Worm (Caenorhabditis elegans): Measurements from ENCODE around the gene scyl-1.

scyl-1 gene

ce11 chrV:13071052-13071451 lies 29.5 kb upstream of the scyl-1 start, which contains the start of gene C34B4.3:
C34B4.3 (minus strand) TSS chrV:13071152.
- TF ChIP-seq ceh-8 (GFP tag; optimal IDR thresholded peaks at IDR 0.05) (no peak), fkh-8 (tag; optimal IDR thresholded peaks at IDR 0.05) (no peak), nhr-90 (tag; optimal IDR thresholded peaks at IDR 0.05; ENCODE audit: poor library complexity) (no peak), nhr-237 (tag; optimal IDR thresholded peaks at IDR 0.05) (no peak), ceh-90 (tag; optimal IDR thresholded peaks at IDR 0.05) (no peak), C34B4.2 (tag; optimal IDR thresholded peaks at IDR 0.05) (no peak), tlp-1 (tag; optimal IDR thresholded peaks at IDR 0.05) (no peak), aha-1 (tag; optimal IDR thresholded peaks at IDR 0.05) (no peak), lin-13 (GFP tag; optimal IDR thresholded peaks at IDR 0.05) (no peak), F16B12.6 (tag; optimal IDR thresholded peaks at IDR 0.05) (no peak), ama-1 (optimal IDR thresholded peaks at IDR 0.05) (no peak), lin-39 (tag; optimal IDR thresholded peaks at IDR 0.05) (no peak), grh-1 (GFP tag; IDR thresholded peaks at IDR 0.05) (no peak), unc-98 (GFP tag; IDR thresholded peaks at IDR 0.05) (no peak), elt-3 (tag; optimal IDR thresholded peaks at IDR 0.05) (no peak), nhr-19 (GFP tag; conservative IDR thresholded peaks at IDR 0.05) (no peak)

DNA sequence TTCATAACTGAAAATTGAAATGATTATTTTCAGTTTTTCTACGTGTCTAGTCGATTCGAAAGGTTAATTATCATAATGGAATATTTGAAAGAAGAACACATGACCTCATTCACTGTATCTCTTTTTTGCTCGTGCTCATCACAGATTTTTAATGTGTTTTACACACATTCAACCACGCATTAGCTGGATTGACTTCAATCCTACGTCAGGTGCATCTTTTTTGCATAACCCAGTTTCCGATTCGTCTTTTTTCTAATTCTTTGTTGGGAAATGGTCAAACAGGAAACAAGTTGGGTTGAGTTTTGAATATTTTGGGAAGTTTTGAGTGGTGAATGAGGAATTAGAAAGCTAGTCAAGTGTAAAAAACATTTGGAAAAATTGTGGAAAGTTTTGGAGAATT lies 28.8 kb upstream of the scyl-1 start:
- peak; percentile 47 for TF ChIP-seq unc-86 (tag; optimal IDR thresholded peaks at IDR 0.05)
- TF ChIP-seq nhr-76 (tag; optimal IDR thresholded peaks at IDR 0.05): no peak
- TF ChIP-seq lin-14 (GFP tag; optimal IDR thresholded peaks at IDR 0.05): peak; percentile 23
- TF ChIP-seq C34B4.2 (tag; optimal IDR thresholded peaks at IDR 0.05): no peak
- TF ChIP-seq tlp-1 (tag; optimal IDR thresholded peaks at IDR 0.05): no peak
- TF ChIP-seq sup-37 (GFP tag; optimal IDR thresholded peaks at IDR 0.05): no peak
- no peak for TF ChIP-seq nhr-28 (tag; optimal IDR thresholded peaks at IDR 0.05)
- TF ChIP-seq irx-1 (tag; optimal IDR thresholded peaks at IDR 0.05): no peak
- TF ChIP-seq alr-1 (tag; optimal IDR thresholded peaks at IDR 0.05; ENCODE audit: borderline replicate concordance): no peak

DNA sequence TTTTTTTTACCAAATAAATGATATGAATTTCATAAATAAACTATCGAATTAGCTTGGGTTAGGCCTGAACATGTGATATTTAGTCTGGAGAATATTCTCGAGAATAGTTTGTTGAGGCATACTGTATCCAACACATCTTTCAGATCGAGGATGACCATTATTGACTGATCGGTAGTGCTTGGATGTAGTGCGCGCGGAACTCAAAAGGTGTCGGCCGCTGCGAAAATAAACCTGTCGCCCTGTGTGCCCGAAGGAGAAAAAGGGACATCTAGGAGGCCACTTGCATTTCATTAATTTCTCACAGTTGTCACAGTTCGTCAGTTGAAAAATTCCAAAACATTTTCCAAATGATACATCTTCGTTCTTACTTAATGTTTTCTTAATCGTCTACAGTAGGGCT lies 22.6 kb upstream of the scyl-1 start:
- no peak for TF ChIP-seq nhr-28 (tag; optimal IDR thresholded peaks at IDR 0.05)
- no peak for TF ChIP-seq snpc-4 (tag; optimal IDR thresholded peaks at IDR 0.05)
- no peak for TF ChIP-seq egl-27 (tag; optimal IDR thresholded peaks at IDR 0.05)
- TF ChIP-seq nhr-84 (tag; optimal IDR thresholded peaks at IDR 0.05): no peak
- TF ChIP-seq nhr-90 (tag; optimal IDR thresholded peaks at IDR 0.05; ENCODE audit: poor library complexity): no peak

DNA sequence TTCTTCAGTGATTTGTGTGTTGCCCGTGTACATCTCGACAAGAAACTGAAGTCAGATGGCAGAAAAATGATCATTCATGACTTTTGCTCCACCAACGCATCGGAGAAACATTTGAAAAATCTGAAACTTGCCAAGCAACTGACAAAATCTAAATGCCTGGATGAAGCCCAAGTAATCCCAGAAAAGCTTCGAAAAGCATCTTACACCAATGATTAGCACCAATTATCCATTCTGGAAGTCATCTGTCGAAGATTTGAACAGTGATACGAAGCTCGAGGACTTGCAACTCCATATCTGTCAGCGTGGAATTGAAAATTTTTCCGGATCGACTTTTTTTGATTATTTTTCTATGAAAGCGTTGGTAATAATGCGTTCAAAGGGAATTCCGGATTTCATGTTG lies 21.9 kb upstream of the scyl-1 start:
- TF ChIP-seq unc-86 (tag; optimal IDR thresholded peaks at IDR 0.05) (no peak), skn-1 (tag; optimal IDR thresholded peaks at IDR 0.05) (no peak), dsc-1 (tag; optimal IDR thresholded peaks at IDR 0.05) (no peak), sox-4 (tag; optimal IDR thresholded peaks at IDR 0.05) (no peak), lin-15B (tag; optimal IDR thresholded peaks at IDR 0.05) (no peak), ceh-82 (tag; optimal IDR thresholded peaks at IDR 0.05) (no peak), nhr-85 (tag) (no peak), unc-30 (tag; optimal IDR thresholded peaks at IDR 0.05) (no peak), zip-4 (GFP tag; optimal IDR thresholded peaks at IDR 0.05) (no peak), ztf-4 (tag; optimal IDR thresholded peaks at IDR 0.05) (no peak), vab-15 (tag; optimal IDR thresholded peaks at IDR 0.05) (no peak), fkh-10 (GFP tag; optimal IDR thresholded peaks at IDR 0.05) (no peak), pqm-1 (tag; optimal IDR thresholded peaks at IDR 0.05) (no peak), nhr-19 (GFP tag; conservative IDR thresholded peaks at IDR 0.05) (no peak), nhr-47 (tag; optimal IDR thresholded peaks at IDR 0.05) (no peak)

Data from whole organism, L1 larva.